Fruit fly (Drosophila melanogaster): ENCODE measurements around the gene CG4025.

The CG4025 gene

DNA sequence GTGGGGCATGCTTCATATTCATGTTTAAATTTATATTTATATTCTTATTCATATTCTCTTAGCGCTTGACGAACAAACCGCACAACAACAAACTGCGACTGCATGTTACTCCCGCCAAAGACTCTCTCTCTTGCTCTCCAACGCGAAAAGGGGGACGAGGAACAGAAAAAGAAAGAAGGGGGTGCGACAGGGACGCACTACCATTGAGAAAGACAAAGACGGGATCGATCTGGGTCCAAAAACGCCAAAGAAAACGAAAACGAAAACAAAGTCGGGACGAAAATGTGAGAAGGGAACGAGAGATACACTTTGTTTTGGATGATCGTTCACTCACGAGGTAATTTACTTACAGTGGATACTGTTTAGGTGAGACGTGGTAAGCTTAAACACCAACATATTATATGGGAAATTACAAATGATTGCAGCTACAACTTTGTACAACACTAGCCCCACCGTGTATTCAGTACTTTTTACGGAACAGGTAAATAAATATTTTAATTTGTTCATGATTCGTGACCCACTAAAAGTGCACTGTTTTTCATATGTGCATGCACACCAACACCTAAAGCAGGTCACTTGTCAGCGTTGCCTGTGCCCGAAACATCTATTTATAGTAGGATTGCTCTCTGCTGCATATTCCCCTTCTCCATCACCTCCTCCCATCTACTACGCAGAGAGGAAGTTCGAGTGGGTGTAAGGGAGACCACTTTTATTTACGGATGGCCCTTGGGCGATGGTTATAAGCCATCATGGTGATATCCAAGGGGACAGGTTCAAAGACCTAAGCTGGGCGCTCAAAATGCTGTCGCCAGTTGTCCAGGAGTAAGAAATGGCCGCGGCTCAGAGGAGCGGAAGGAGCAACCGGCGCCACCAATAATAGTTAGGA, 45.2 kb downstream of the CG4025 start (continued):
- TF ChIP-seq acj6 (GFP tag; optimal IDR thresholded peaks at IDR 0.05), result peak; percentile 73
- TF ChIP-seq Eip78C (GFP tag), result peak; percentile 93
- TF ChIP-seq Sox102F (GFP tag; optimal IDR thresholded peaks at IDR 0.05), result peak; percentile 71
- TF ChIP-seq Lpt (GFP tag; optimal IDR thresholded peaks at IDR 0.05), result peak; percentile 34
- peak; percentile 65 for TF ChIP-seq CG3032 (tag; optimal IDR thresholded peaks at IDR 0.05)
- no peak for TF ChIP-seq Hr38 (GFP tag; optimal IDR thresholded peaks at IDR 0.05)
- TF ChIP-seq CG9139 (GFP tag; optimal IDR thresholded peaks at IDR 0.05), result peak; percentile 22
- peak; percentile 94 for TF ChIP-seq Blimp-1 (GFP tag; optimal IDR thresholded peaks at IDR 0.05)
- TF ChIP-seq dac (GFP tag; optimal IDR thresholded peaks at IDR 0.05), result peak; percentile 33
- peak; percentile 60; the same call in 2 of the 3 replicates for TF ChIP-seq eg (GFP tag; IDR thresholded peaks at IDR 0.05)
- TF ChIP-seq CG10669 (GFP tag; optimal IDR thresholded peaks at IDR 0.05), result peak; percentile 65
- TF ChIP-seq CG3919 (GFP tag; optimal IDR thresholded peaks at IDR 0.05), result peak; percentile 74
- peak; percentile 72 for TF ChIP-seq esn (GFP tag; optimal IDR thresholded peaks at IDR 0.05)
- peak; percentile 56 for TF ChIP-seq Sox15 (GFP tag; optimal IDR thresholded peaks at IDR 0.05)
- TF ChIP-seq CG11762 (GFP tag; optimal IDR thresholded peaks at IDR 0.05; ENCODE audit: insufficient read depth), result peak; percentile 65
- TF ChIP-seq CG11902 (GFP tag; optimal IDR thresholded peaks at IDR 0.05), result peak; percentile 40
- TF ChIP-seq CG6163 (GFP tag; IDR thresholded peaks at IDR 0.05), result peak; percentile 69; the same call in 2 of the 3 replicates
- peak; percentile 80 for TF ChIP-seq OdsH (GFP tag; optimal IDR thresholded peaks at IDR 0.05)
- TF ChIP-seq CG8119 (GFP tag; IDR thresholded peaks at IDR 0.05), result peak; percentile 72

DNA sequence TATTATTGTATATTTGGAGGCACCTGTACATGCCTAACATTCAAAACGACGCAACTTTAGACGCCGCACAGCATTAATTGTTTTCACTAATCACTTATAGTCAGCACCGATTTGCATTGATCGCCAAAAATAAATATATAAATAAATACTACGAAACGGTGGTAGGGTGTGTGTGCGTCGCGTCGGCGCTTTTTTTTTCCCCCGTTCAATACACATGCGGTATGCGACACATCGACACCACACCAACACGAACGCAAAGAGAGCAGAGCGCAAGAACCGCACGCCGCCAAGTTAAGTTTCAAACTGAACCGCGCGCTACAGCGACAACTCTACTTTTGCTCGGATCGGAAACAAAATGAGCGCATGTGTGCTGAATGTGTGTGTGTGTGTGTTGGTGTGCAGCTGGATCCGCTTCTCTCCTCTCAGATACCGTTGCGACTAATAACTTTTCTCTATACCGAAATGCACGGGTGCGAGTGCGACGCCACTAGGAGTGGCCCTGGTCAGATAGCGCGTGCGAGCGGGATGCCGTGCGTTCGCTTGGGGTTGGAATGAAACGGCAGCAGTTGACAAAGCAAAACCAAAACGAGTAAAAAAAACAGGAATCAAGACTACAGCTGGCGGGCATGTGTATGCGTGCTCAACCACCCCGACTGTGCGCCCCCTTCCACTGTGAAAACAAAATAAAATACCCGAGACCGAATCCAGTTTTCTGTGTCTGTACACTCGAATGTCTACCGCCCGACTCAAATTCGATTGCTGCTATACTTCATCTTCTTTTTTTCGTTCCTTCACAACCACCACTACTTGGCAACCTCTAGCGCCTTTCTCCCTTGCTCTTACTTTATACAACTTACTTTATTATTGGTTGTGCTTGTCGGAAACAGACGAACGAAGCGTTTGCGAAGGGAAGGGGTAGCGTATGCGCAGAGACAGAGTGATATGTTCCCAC, 46.5 kb downstream of the CG4025 start, which contains the start of gene ph-d:
Gene ph-d, minus strand, starts transcription at position 274 of the 952 bp plus-strand sequence.
- peak; percentile 58 to 74 for TF ChIP-seq salr (GFP tag; optimal IDR thresholded peaks at IDR 0.05)
- peak; percentile 37 for TF ChIP-seq acj6 (GFP tag; optimal IDR thresholded peaks at IDR 0.05)
- TF ChIP-seq CG8119 (GFP tag; IDR thresholded peaks at IDR 0.05), result peak; percentile 78; the same call in 2 of the 3 replicates
- peak; percentile 17 for TF ChIP-seq Ets21C (GFP tag; optimal IDR thresholded peaks at IDR 0.05)
- TF ChIP-seq CG1621 (tag; optimal IDR thresholded peaks at IDR 0.05), result peak; percentile 88
- peak; percentile 20 for TF ChIP-seq CG3919 (GFP tag; optimal IDR thresholded peaks at IDR 0.05)
- peak; percentile 21 for TF ChIP-seq Hr39 (GFP tag; optimal IDR thresholded peaks at IDR 0.05)
- peak; percentile 51 for TF ChIP-seq Eip75B (GFP tag; optimal IDR thresholded peaks at IDR 0.05)
- peak; percentile 88 for TF ChIP-seq Ets96B (tag; optimal IDR thresholded peaks at IDR 0.05)
- TF ChIP-seq cyc (GFP tag; optimal IDR thresholded peaks at IDR 0.05), result peak; percentile 47
- peak; percentile 75 for TF ChIP-seq fd59A (GFP tag; optimal IDR thresholded peaks at IDR 0.05)
- TF ChIP-seq CG7368 (GFP tag; optimal IDR thresholded peaks at IDR 0.05), result peak; percentile 60
- TF ChIP-seq CG6163 (GFP tag; IDR thresholded peaks at IDR 0.05), result peak; percentile 94
- peak; percentile 13 for TF ChIP-seq CG34406 (GFP tag; optimal IDR thresholded peaks at IDR 0.05)
- no peak for TF ChIP-seq Sox15 (GFP tag; optimal IDR thresholded peaks at IDR 0.05)
- peak; percentile 81 for TF ChIP-seq CG9139 (GFP tag; optimal IDR thresholded peaks at IDR 0.05)
- TF ChIP-seq eg (GFP tag; IDR thresholded peaks at IDR 0.05), result peak; percentile 91
- peak; percentile 62 for TF ChIP-seq Met (GFP tag; optimal IDR thresholded peaks at IDR 0.05)
- peak; percentile 52 for TF ChIP-seq topi (GFP tag; optimal IDR thresholded peaks at IDR 0.05)
- peak; percentile 85 for TF ChIP-seq CG15336 (GFP tag; IDR thresholded peaks at IDR 0.05)
- peak; percentile 76 for TF ChIP-seq CG3032 (tag; optimal IDR thresholded peaks at IDR 0.05)
- peak; percentile 55 for TF ChIP-seq esn (GFP tag; optimal IDR thresholded peaks at IDR 0.05)
- TF ChIP-seq Sox102F (GFP tag; optimal IDR thresholded peaks at IDR 0.05), result peak; percentile 45
- peak; percentile 84 for TF ChIP-seq Gug (GFP tag; IDR thresholded peaks at IDR 0.05)
- TF ChIP-seq CG10631 (GFP tag; optimal IDR thresholded peaks at IDR 0.05), result peak; percentile 16
- TF ChIP-seq CG8632 (GFP tag; optimal IDR thresholded peaks at IDR 0.05), result no peak
- TF ChIP-seq vri (GFP tag; optimal IDR thresholded peaks at IDR 0.05), result peak; percentile 46
- no peak for TF ChIP-seq Eip93F (GFP tag; optimal IDR thresholded peaks at IDR 0.05)
- peak; percentile 9 for TF ChIP-seq CG8319 (GFP tag; optimal IDR thresholded peaks at IDR 0.05)
- TF ChIP-seq CG4318 (GFP tag; optimal IDR thresholded peaks at IDR 0.05), result peak; percentile 3
- peak; percentile 72 for TF ChIP-seq fd85E (GFP tag; optimal IDR thresholded peaks at IDR 0.05)
- TF ChIP-seq net (GFP tag; optimal IDR thresholded peaks at IDR 0.05), result peak; percentile 75
- peak; percentile 30 for TF ChIP-seq Blimp-1 (GFP tag; optimal IDR thresholded peaks at IDR 0.05)
- TF ChIP-seq achi (GFP tag; optimal IDR thresholded peaks at IDR 0.05), result no peak
- peak; percentile 52 for TF ChIP-seq Smox (GFP tag; optimal IDR thresholded peaks at IDR 0.05)
- TF ChIP-seq CG11902 (GFP tag; optimal IDR thresholded peaks at IDR 0.05), result no peak
- TF ChIP-seq CG16779 (tag; optimal IDR thresholded peaks at IDR 0.05), result peak; percentile 61
